In genomic region chr3R:22494523-22495309, dm6 we compare ENCODE assay signal across 5 fruit fly cellular contexts.
A peak's percentile ranks its signal among the peaks of the same experiment; 100 is the strongest.
TF ChIP-seq lines count a peak whose summit lies in the region.

No protein-coding gene starts in this region.

- TF ChIP-seq CTCF in whole organism, embryonic (GFP tag; optimal IDR thresholded peaks at IDR 0.05; lab: Kevin White, UChicago), result no peak

TF ChIP-seq in whole organism, adult, 20 proteins besides CTCF, POLR2A, EP300 and RAD21:
- TF ChIP-seq CG1620 (GFP tag; optimal IDR thresholded peaks at IDR 0.05; lab: Kevin White, UChicago) (no peak), pad (GFP tag; optimal IDR thresholded peaks at IDR 0.05; lab: Kevin White, UChicago) (peak; percentile 29), CG7045 (GFP tag; optimal IDR thresholded peaks at IDR 0.05; lab: Kevin White, UChicago) (peak; percentile 78)

TF ChIP-seq in whole organism, embryonic, 481 proteins besides CTCF, POLR2A, EP300 and RAD21 (continues in another document):
- TF ChIP-seq hkb (optimal IDR thresholded peaks at IDR 0.05; lab: Kevin White, UChicago) (no peak), hkb (GFP tag; IDR thresholded peaks at IDR 0.05; lab: Robert Waterston, UW) (0 out of 2 replicates have a peak, but pooled peaks have one; percentile 7), CG10959 (GFP tag; IDR thresholded peaks at IDR 0.05; lab: Robert Waterston, UW) (no peak), MESR4 (GFP tag; optimal IDR thresholded peaks at IDR 0.05; lab: Kevin White, UChicago) (no peak), Jarid2 (GFP tag; optimal IDR thresholded peaks at IDR 0.05; lab: Kevin White, UChicago) (peak; percentile 35), Kr (GFP tag; optimal IDR thresholded peaks at IDR 0.05; lab: Kevin White, UChicago) (no peak), HLH4C (GFP tag; IDR thresholded peaks at IDR 0.05; lab: Robert Waterston, UW; ENCODE audit: partially characterized antibody) (no peak), CG3838 (GFP tag; optimal IDR thresholded peaks at IDR 0.05; lab: Kevin White, UChicago) (no peak), CG9817 (tag; optimal IDR thresholded peaks at IDR 0.05; lab: Kevin White, UChicago) (peak; percentile 36), CG1233 (GFP tag; optimal IDR thresholded peaks at IDR 0.05; lab: Kevin White, UChicago) (peak; percentile 59), Hr3 (GFP tag; optimal IDR thresholded peaks at IDR 0.05; lab: Kevin White, UChicago) (no peak), al (GFP tag; IDR thresholded peaks at IDR 0.05; lab: Robert Waterston, UW) (peak; percentile 5; the same call in 1 of the 2 replicates), CG12744 (GFP tag; optimal IDR thresholded peaks at IDR 0.05; lab: Kevin White, UChicago) (no peak), schlank (tag; optimal IDR thresholded peaks at IDR 0.05; lab: Kevin White, UChicago) (no peak), CG1792 (GFP tag; optimal IDR thresholded peaks at IDR 0.05; lab: Kevin White, UChicago) (no peak), grn (GFP tag; optimal IDR thresholded peaks at IDR 0.05; lab: Kevin White, UChicago) (no peak), fu2 (GFP tag; optimal IDR thresholded peaks at IDR 0.05; lab: Kevin White, UChicago) (no peak), HLH3B (GFP tag; IDR thresholded peaks at IDR 0.05; lab: Robert Waterston, UW) (0 out of 2 replicates have a peak, but pooled peaks have one; percentile 21), Hr39 (optimal IDR thresholded peaks at IDR 0.05; lab: Kevin White, UChicago) (no peak), cato (GFP tag; optimal IDR thresholded peaks at IDR 0.05; lab: Kevin White, UChicago; ENCODE audit: borderline replicate concordance) (no peak), CG12071 (GFP tag; optimal IDR thresholded peaks at IDR 0.05; lab: Kevin White, UChicago) (no peak), trem (tag; optimal IDR thresholded peaks at IDR 0.05; lab: Kevin White, UChicago) (peak; percentile 4)

TF ChIP-seq in whole organism, prepupa, 60 proteins besides CTCF, POLR2A, EP300 and RAD21:
- TF ChIP-seq CG6792 (GFP tag; optimal IDR thresholded peaks at IDR 0.05; lab: Kevin White, UChicago) (peak; percentile 21), cyc (GFP tag; optimal IDR thresholded peaks at IDR 0.05; lab: Kevin White, UChicago) (peak; percentile 39), Ets21C (GFP tag; optimal IDR thresholded peaks at IDR 0.05; lab: Kevin White, UChicago) (no peak), Hr4 (GFP tag; optimal IDR thresholded peaks at IDR 0.05; lab: Kevin White, UChicago) (peak; percentile 18), CG16779 (tag; optimal IDR thresholded peaks at IDR 0.05; lab: Kevin White, UChicago) (peak; percentile 24), Eip75B (GFP tag; optimal IDR thresholded peaks at IDR 0.05; lab: Kevin White, UChicago) (peak; percentile 12), CG8319 (GFP tag; optimal IDR thresholded peaks at IDR 0.05; lab: Kevin White, UChicago) (peak; percentile 55), Eip78C (GFP tag; lab: Kevin White, UChicago) (peak; percentile 68), CG3032 (tag; optimal IDR thresholded peaks at IDR 0.05; lab: Kevin White, UChicago) (no peak), CG10631 (GFP tag; optimal IDR thresholded peaks at IDR 0.05; lab: Kevin White, UChicago) (peak; percentile 2), eg (GFP tag; IDR thresholded peaks at IDR 0.05; lab: Robert Waterston, UW) (0 out of 3 replicates have a peak, but pooled peaks have one; percentile 26), CG7368 (GFP tag; optimal IDR thresholded peaks at IDR 0.05; lab: Kevin White, UChicago) (peak; percentile 1), lz (GFP tag; optimal IDR thresholded peaks at IDR 0.05; lab: Kevin White, UChicago) (no peak), topi (GFP tag; optimal IDR thresholded peaks at IDR 0.05; lab: Kevin White, UChicago) (peak; percentile 20), CG11294 (GFP tag; IDR thresholded peaks at IDR 0.05; lab: Robert Waterston, UW) (no peak), CG4318 (GFP tag; optimal IDR thresholded peaks at IDR 0.05; lab: Kevin White, UChicago) (no peak), Ets96B (tag; optimal IDR thresholded peaks at IDR 0.05; lab: Kevin White, UChicago) (peak; percentile 17), CG6276 (GFP tag; optimal IDR thresholded peaks at IDR 0.05; lab: Kevin White, UChicago) (peak; percentile 74)
TF ChIP-seq in whole organism, prepupa: peak in this region for 13.

TF ChIP-seq in whole organism, pupa, 21 proteins besides CTCF, POLR2A, EP300 and RAD21:
- TF ChIP-seq CG17806 (tag; optimal IDR thresholded peaks at IDR 0.05; lab: Kevin White, UChicago), result no peak
- peak; percentile 70 for TF ChIP-seq D1 (tag; optimal IDR thresholded peaks at IDR 0.05; lab: Kevin White, UChicago)
- TF ChIP-seq CG34367 (tag; optimal IDR thresholded peaks at IDR 0.05; lab: Kevin White, UChicago), result no peak
- peak; percentile 46 for TF ChIP-seq gl (tag; optimal IDR thresholded peaks at IDR 0.05; lab: Kevin White, UChicago)
- TF ChIP-seq rn (GFP tag; IDR thresholded peaks at IDR 0.05; lab: Robert Waterston, UW), result no peak
- TF ChIP-seq CG8159 (tag; optimal IDR thresholded peaks at IDR 0.05; lab: Kevin White, UChicago), result peak; percentile 52
- TF ChIP-seq CG12605 (GFP tag; IDR thresholded peaks at IDR 0.05; lab: Robert Waterston, UW), result no peak
- TF ChIP-seq Snoo (tag; optimal IDR thresholded peaks at IDR 0.05; lab: Kevin White, UChicago), result peak; percentile 9
- peak; percentile 82 for TF ChIP-seq CG14655 (GFP tag; optimal IDR thresholded peaks at IDR 0.05; lab: Kevin White, UChicago)
- TF ChIP-seq CG15710 (tag; optimal IDR thresholded peaks at IDR 0.05; lab: Kevin White, UChicago), result peak; percentile 21
TF ChIP-seq in whole organism, pupa: peak in this region for 6.

TF ChIP-seq in whole organism, wandering third instar larva, 38 proteins besides CTCF, POLR2A, EP300 and RAD21:
- peak; percentile 82 for TF ChIP-seq fru (GFP tag; optimal IDR thresholded peaks at IDR 0.05; lab: Kevin White, UChicago)
- TF ChIP-seq h (GFP tag; optimal IDR thresholded peaks at IDR 0.05; lab: Kevin White, UChicago), result peak; percentile 2
- TF ChIP-seq woc (GFP tag; optimal IDR thresholded peaks at IDR 0.05; lab: Kevin White, UChicago), result no peak
